Worm (Caenorhabditis elegans) whole organism, L2 larva: ENCODE data around the gene chpf-1.

Experiments used
- aly-2 ChIP-seq: fragments of 150-350 bp; optimal IDR thresholded peaks from 2 replicates; lab custom pipeline; 2014; ENCODE audit warnings: missing biosample characterization, missing genetic modification characterization
- lin-13 ChIP-seq: fragments of 150-350 bp; optimal IDR thresholded peaks from 2 replicates; lab custom pipeline; 2014; ENCODE audit warnings: missing biosample characterization, missing genetic modification reagents, missing genetic modification characterization
- nhr-10 ChIP-seq: sonication (generic microtip); optimal IDR thresholded peaks from 2 replicates; lab custom pipeline; 2017; ENCODE audit warnings: missing biosample characterization, missing genetic modification characterization
- nhr-6 ChIP-seq: fragments of 150-350 bp; optimal IDR thresholded peaks from 2 replicates; lab custom pipeline; 2014; ENCODE audit warnings: missing biosample characterization, missing genetic modification characterization
- ztf-11 ChIP-seq: sonication (generic microtip); optimal IDR thresholded peaks from 2 replicates; lab custom pipeline; 2017; ENCODE audit warnings: missing biosample characterization, missing genetic modification characterization

ce11 chrV:10190081-10190556 is 13.2 kb downstream of the chpf-1 start, which contains the start of gene ZK856.5:
- TF ChIP-seq lin-13 (GFP tag; lab: Kevin White, UChicago) (no peak), nhr-10 (tag; lab: Kevin White, UChicago) (no peak), aly-2 (tag; lab: Kevin White, UChicago) (no peak), nhr-6 (tag; lab: Kevin White, UChicago) (no peak), ztf-11 (no peak)
